Worm (Caenorhabditis elegans) whole organism, L4 larva: ENCODE measurements around the gene F58G1.8.
A peak's percentile ranks its signal among the peaks of the same experiment; 100 is the strongest.

Experiments used
- D1046.2 ChIP-seq: fragments of 200-800 bp; sonication (Bioruptor generic); IDR thresholded peaks from 2 replicates; pipeline ENCODE4 v1.3.6; 2022; ENCODE audit warnings: missing genetic modification characterization, missing compliant biosample characterization
- F26F4.8 ChIP-seq: fragments of 200-800 bp; sonication (Bioruptor generic); conservative IDR thresholded peaks from 2 replicates; pipeline ENCODE4 v1.3.6; 2022; ENCODE audit warnings: missing genetic modification characterization, missing compliant biosample characterization
- F49E8.2 ChIP-seq: sonication (generic microtip); optimal IDR thresholded peaks from 2 replicates; lab custom pipeline; 2016; ENCODE audit warnings: missing compliant biosample characterization, mild to moderate bottlenecking, missing genetic modification characterization, borderline replicate concordance
- Y48G9A.11 ChIP-seq: fragments of 200-800 bp; sonication (Bioruptor generic); IDR thresholded peaks from 2 replicates; pipeline ENCODE4 v1.3.6; 2022; ENCODE audit warnings: missing genetic modification reagents, missing genetic modification characterization, missing compliant biosample characterization
- ZK546.5 ChIP-seq, 2 experiments: sonication (generic microtip); optimal IDR thresholded peaks; 2 replicates each; lab custom pipeline; 2017; ENCODE audit warnings: missing biosample characterization in 2 of 2, missing genetic modification characterization in 2 of 2
- attf-4 ChIP-seq: sonication (generic microtip); optimal IDR thresholded peaks from 3 replicates; lab custom pipeline; 2017; ENCODE audit warnings: missing biosample characterization, missing genetic modification characterization
- ctbp-1 ChIP-seq: fragments of 200-800 bp; sonication (Bioruptor generic); IDR thresholded peaks from 2 replicates; pipeline ENCODE4 v1.3.6; 2022; ENCODE audit warnings: missing genetic modification reagents, missing genetic modification characterization, missing compliant biosample characterization
- daf-12 ChIP-seq: fragments of 150-350 bp; optimal IDR thresholded peaks from 2 replicates; lab custom pipeline; 2014; ENCODE audit warnings: missing biosample characterization, missing genetic modification reagents, missing genetic modification characterization
- daf-16 ChIP-seq, 3 experiments: sonication (generic microtip); optimal IDR thresholded peaks; 2 replicates each; lab custom pipeline; 2016 to 2017; ENCODE audit warnings: missing genetic modification characterization in 3 of 3, missing genetic modification reagents in 3 of 3, mild to moderate bottlenecking in 2 of 3, missing compliant biosample characterization in 2 of 3, missing biosample characterization in 1 of 3, moderate library complexity in 1 of 3
- daf-19 ChIP-seq: fragments of 200-800 bp; sonication (Bioruptor generic); conservative IDR thresholded peaks from 2 replicates; pipeline ENCODE4 v1.3.6; 2022; ENCODE audit warnings: missing genetic modification characterization, missing compliant biosample characterization
- daf-8 ChIP-seq: fragments of 200-800 bp; sonication (Bioruptor generic); IDR thresholded peaks from 2 replicates; pipeline ENCODE4 v1.3.6; 2022; ENCODE audit warnings: missing genetic modification characterization, missing compliant biosample characterization
- dmd-6 ChIP-seq: fragments of 200-800 bp; sonication (Bioruptor generic); IDR thresholded peaks from 2 replicates; pipeline ENCODE4 v1.3.6; 2022; ENCODE audit warnings: missing genetic modification reagents, missing genetic modification characterization, missing compliant biosample characterization
- dve-1 ChIP-seq: sonication (generic microtip); optimal IDR thresholded peaks from 2 replicates; lab custom pipeline; 2017; ENCODE audit warnings: antibody characterized with exemption, mild to moderate bottlenecking, missing genetic modification characterization, missing compliant biosample characterization; ENCODE audit not compliant: insufficient read depth
- gei-8 ChIP-seq: fragments of 200-800 bp; sonication (Bioruptor generic); optimal IDR thresholded peaks from 2 replicates; lab custom pipeline; 2018; ENCODE audit warnings: mild to moderate bottlenecking, missing genetic modification characterization, missing compliant biosample characterization
- hlh-11 ChIP-seq: fragments of 200-800 bp; sonication (Bioruptor generic); optimal IDR thresholded peaks from 2 replicates; lab custom pipeline; 2018; ENCODE audit warnings: mild to moderate bottlenecking, missing genetic modification characterization, missing compliant biosample characterization
- hmg-1.1 ChIP-seq: fragments of 200-800 bp; sonication (Bioruptor generic); IDR thresholded peaks from 2 replicates; pipeline ENCODE4 v1.3.6; 2022; ENCODE audit warnings: missing genetic modification reagents, missing genetic modification characterization, missing compliant biosample characterization
- lin-1 ChIP-seq: fragments of 200-800 bp; sonication (Bioruptor generic); IDR thresholded peaks from 2 replicates; pipeline ENCODE4 v1.3.6; 2022; ENCODE audit warnings: missing genetic modification reagents, missing genetic modification characterization, missing compliant biosample characterization
- lin-29 ChIP-seq: fragments of 200-800 bp; sonication (Bioruptor generic); IDR thresholded peaks from 2 replicates; pipeline ENCODE4 v1.3.6; 2022; ENCODE audit warnings: missing genetic modification reagents, missing genetic modification characterization, missing compliant biosample characterization
- lin-38 ChIP-seq: fragments of 200-800 bp; sonication (Bioruptor generic); IDR thresholded peaks from 2 replicates; pipeline ENCODE4 v1.3.6; 2022; ENCODE audit warnings: missing genetic modification reagents, missing genetic modification characterization, missing compliant biosample characterization
- lir-3 ChIP-seq: sonication (generic microtip); optimal IDR thresholded peaks from 2 replicates; lab custom pipeline; 2016; ENCODE audit warnings: mild to moderate bottlenecking, missing genetic modification characterization, missing compliant biosample characterization
- lsy-2 ChIP-seq, 2 experiments: fragments of 150-350 bp in 1 of 2; sonication (generic microtip) in 1 of 2; optimal IDR thresholded peaks; 2 replicates each; lab custom pipeline; 2014 to 2017; ENCODE audit warnings: missing biosample characterization in 2 of 2, missing genetic modification characterization in 2 of 2
- mdt-29 ChIP-seq: fragments of 200-800 bp; sonication (Bioruptor generic); IDR thresholded peaks from 2 replicates; pipeline ENCODE4 v1.3.6; 2022; ENCODE audit warnings: missing genetic modification reagents, missing genetic modification characterization, missing compliant biosample characterization
- mxl-3 ChIP-seq: fragments of 200-800 bp; sonication (Bioruptor generic); optimal IDR thresholded peaks from 2 replicates; lab custom pipeline; 2018; ENCODE audit warnings: mild to moderate bottlenecking, missing genetic modification characterization, missing compliant biosample characterization
- nhr-10 ChIP-seq: fragments of 150-350 bp; optimal IDR thresholded peaks from 2 replicates; lab custom pipeline; 2014; ENCODE audit warnings: missing biosample characterization, missing genetic modification characterization
- nhr-102 ChIP-seq: sonication (generic microtip); optimal IDR thresholded peaks from 2 replicates; lab custom pipeline; 2016; ENCODE audit warnings: mild to moderate bottlenecking, missing genetic modification characterization, moderate library complexity, missing compliant biosample characterization
- nhr-28 ChIP-seq: fragments of 150-350 bp; optimal IDR thresholded peaks from 2 replicates; lab custom pipeline; 2014; ENCODE audit warnings: missing biosample characterization, missing genetic modification characterization
- nhr-77 ChIP-seq: fragments of 150-350 bp; optimal IDR thresholded peaks from 2 replicates; lab custom pipeline; 2014; ENCODE audit warnings: missing biosample characterization, missing genetic modification characterization
- pha-4 ChIP-seq, 2 experiments: fragments of 150-350 bp in 1 of 2; fragments of 200-800 bp in 1 of 2; sonication (Bioruptor generic) in 1 of 2; IDR thresholded peaks in 1 of 2; optimal IDR thresholded peaks in 1 of 2; 2 replicates each; pipeline versions ENCODE4 v1.3.6 to Lab custom; 2014 to 2022; ENCODE audit warnings: missing genetic modification characterization in 2 of 2, missing genetic modification reagents in 2 of 2, missing biosample characterization in 1 of 2, missing compliant biosample characterization in 1 of 2
- php-3 ChIP-seq: fragments of 200-800 bp; sonication (Bioruptor generic); IDR thresholded peaks from 2 replicates; pipeline ENCODE4 v1.3.6; 2022; ENCODE audit warnings: missing genetic modification reagents, missing genetic modification characterization, missing compliant biosample characterization
- pqm-1 ChIP-seq: sonication (generic microtip); optimal IDR thresholded peaks from 2 replicates; lab custom pipeline; 2017; ENCODE audit warnings: missing biosample characterization, missing genetic modification characterization
- set-16 ChIP-seq: fragments of 200-800 bp; sonication (Bioruptor generic); IDR thresholded peaks from 2 replicates; pipeline ENCODE4 v1.3.6; 2022; ENCODE audit warnings: missing genetic modification reagents, missing genetic modification characterization, missing compliant biosample characterization
- snpc-1.2 ChIP-seq: fragments of 200-800 bp; sonication (Bioruptor generic); IDR thresholded peaks from 2 replicates; pipeline ENCODE4 v1.3.6; 2022; ENCODE audit warnings: missing genetic modification reagents, missing genetic modification characterization, missing compliant biosample characterization
- spr-3 ChIP-seq: fragments of 200-800 bp; sonication (Bioruptor generic); optimal IDR thresholded peaks from 2 replicates; lab custom pipeline; 2018; ENCODE audit warnings: mild to moderate bottlenecking, missing genetic modification characterization, missing compliant biosample characterization
- tag-97 ChIP-seq: fragments of 200-800 bp; sonication (Bioruptor generic); IDR thresholded peaks from 2 replicates; pipeline ENCODE4 v1.3.6; 2022; ENCODE audit warnings: missing genetic modification characterization, missing compliant biosample characterization
- tra-1 ChIP-seq: fragments of 200-800 bp; sonication (Bioruptor generic); IDR thresholded peaks from 2 replicates; pipeline ENCODE4 v1.3.6; 2022; ENCODE audit warnings: missing genetic modification reagents, missing genetic modification characterization, missing compliant biosample characterization
- unc-130 ChIP-seq: sonication (generic microtip); optimal IDR thresholded peaks from 2 replicates; lab custom pipeline; 2016; ENCODE audit warnings: missing genetic modification reagents, missing genetic modification characterization, missing compliant biosample characterization
- unc-39 ChIP-seq: sonication (generic microtip); optimal IDR thresholded peaks from 2 replicates; lab custom pipeline; 2017; ENCODE audit warnings: missing biosample characterization, missing genetic modification characterization
- unc-62 ChIP-seq, 3 experiments: fragments of 150-350 bp in 1 of 3; sonication (generic microtip); optimal IDR thresholded peaks in 2 of 3; peaks in 1 of 3; 1 replicate in 1 of 3; 2 replicates in 2 of 3; lab custom pipeline; 2014 to 2017; ENCODE audit warnings: missing biosample characterization in 3 of 3, missing genetic modification characterization in 3 of 3, missing genetic modification reagents in 3 of 3, missing genotype in 1 of 3
- zag-1 ChIP-seq: fragments of 150-350 bp; optimal IDR thresholded peaks from 2 replicates; lab custom pipeline; 2014; ENCODE audit warnings: missing biosample characterization, missing genetic modification characterization
- zfp-2 ChIP-seq: sonication (generic microtip); optimal IDR thresholded peaks from 2 replicates; lab custom pipeline; 2016; ENCODE audit warnings: mild to moderate bottlenecking, missing genetic modification characterization, missing compliant biosample characterization
- zip-11 ChIP-seq: fragments of 200-800 bp; sonication (Bioruptor generic); IDR thresholded peaks from 2 replicates; pipeline ENCODE4 v1.3.6; 2022; ENCODE audit warnings: missing genetic modification characterization, missing compliant biosample characterization
- zip-2 ChIP-seq: fragments of 150-350 bp; optimal IDR thresholded peaks from 2 replicates; lab custom pipeline; 2014; ENCODE audit warnings: missing biosample characterization, missing genetic modification characterization
- ztf-11 ChIP-seq: fragments of 150-350 bp; optimal IDR thresholded peaks from 2 replicates; lab custom pipeline; 2014; ENCODE audit warnings: missing biosample characterization, missing genetic modification characterization
- ztf-7 ChIP-seq: fragments of 150-350 bp; optimal IDR thresholded peaks from 2 replicates; lab custom pipeline; 2014; ENCODE audit warnings: missing biosample characterization, missing genetic modification characterization

Gene F58G1.8

DNA sequence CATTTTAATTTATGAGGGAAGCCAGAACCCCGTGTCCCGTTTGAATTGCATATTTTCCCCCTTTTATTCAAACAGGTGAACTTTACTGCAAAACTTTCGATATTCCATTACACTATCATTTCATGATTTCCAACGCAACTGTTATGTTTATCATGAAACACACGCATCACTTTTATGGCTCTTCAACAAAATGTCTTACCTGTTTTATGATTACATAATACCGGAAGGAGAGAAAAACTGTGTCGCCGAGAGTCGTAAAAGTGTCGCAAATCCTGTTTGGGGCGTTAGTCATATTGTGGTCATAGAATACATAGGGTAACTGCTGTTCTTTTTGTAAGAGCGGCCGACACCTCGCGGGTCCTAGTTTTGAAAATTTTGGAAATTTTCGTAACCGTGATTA lies 33.0 kb downstream of the F58G1.8 start:
- TF ChIP-seq spr-3 (GFP tag; lab: Kevin White, UChicago) = no peak
- no peak for TF ChIP-seq gei-8 (GFP tag; lab: Kevin White, UChicago)
- peak; percentile 74 for TF ChIP-seq nhr-28
- TF ChIP-seq D1046.2 (GFP tag; lab: Robert Waterston, UW) = no peak
- TF ChIP-seq daf-16 (GFP tag; optimal IDR thresholded peaks at IDR 0.05; lab: Kevin White, UChicago) = no peak
- TF ChIP-seq daf-16 (tag; optimal IDR thresholded peaks at IDR 0.05; lab: Kevin White, UChicago) = peak; percentile 88
- TF ChIP-seq attf-4 (tag; lab: Kevin White, UChicago) = no peak
- TF ChIP-seq nhr-102 (tag; lab: Kevin White, UChicago) = peak; percentile 56
- TF ChIP-seq mdt-29 (GFP tag; lab: Robert Waterston, UW) = no peak
- peak; percentile 27 for TF ChIP-seq hlh-11 (tag; lab: Kevin White, UChicago)
- peak; percentile 74 for TF ChIP-seq pqm-1 (tag; lab: Kevin White, UChicago)
- TF ChIP-seq ztf-7 (tag; lab: Kevin White, UChicago) = no peak
- TF ChIP-seq php-3 (GFP tag; lab: Robert Waterston, UW) = peak; percentile 88
- no peak for TF ChIP-seq daf-19 (GFP tag; lab: Robert Waterston, UW)
- no peak for TF ChIP-seq set-16 (GFP tag; lab: Robert Waterston, UW)
- TF ChIP-seq dmd-6 (GFP tag; lab: Robert Waterston, UW) = peak; percentile 26; the same call in 1 of the 2 replicates

DNA sequence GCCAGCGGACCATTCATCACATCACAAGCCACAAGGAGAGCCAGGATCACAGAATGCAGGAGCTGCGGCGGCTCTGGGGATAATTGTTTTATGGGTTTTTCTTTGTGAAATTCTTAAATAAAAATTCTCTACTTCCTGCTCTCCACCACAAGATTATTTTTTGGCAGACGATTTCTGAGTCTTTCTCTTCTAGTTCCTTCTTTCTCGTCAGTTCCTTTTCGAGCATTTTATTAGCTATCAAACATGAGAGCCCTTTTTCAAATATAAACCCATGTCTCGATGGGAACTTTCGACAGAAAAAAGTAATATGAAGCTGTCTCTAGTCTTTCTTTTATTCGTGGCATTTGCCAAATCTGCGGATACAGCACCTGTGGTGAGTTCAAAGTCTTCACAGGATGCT lies 37.0 kb downstream of the F58G1.8 start, which contains the start of gene F35C5.3:
TSS of gene F35C5.3 (plus strand) at position 301 of the 400 bp plus-strand sequence.
- TF ChIP-seq lir-3 (tag; lab: Kevin White, UChicago) (no peak), ztf-7 (tag; lab: Kevin White, UChicago) (no peak), pha-4 (GFP tag; IDR thresholded peaks at IDR 0.05; lab: Robert Waterston, UW) (no peak), pha-4 (tag; optimal IDR thresholded peaks at IDR 0.05; lab: Kevin White, UChicago) (no peak), ztf-11 (tag; lab: Kevin White, UChicago) (no peak), zfp-2 (tag; lab: Kevin White, UChicago) (no peak), mxl-3 (GFP tag; lab: Kevin White, UChicago) (no peak), unc-62 (GFP tag; optimal IDR thresholded peaks at IDR 0.05 in 1 of 2; lab: Kevin White, UChicago) (no peak), unc-62 (tag; optimal IDR thresholded peaks at IDR 0.05; lab: Kevin White, UChicago) (no peak), snpc-1.2 (GFP tag; lab: Robert Waterston, UW) (no peak), daf-8 (GFP tag; lab: Robert Waterston, UW) (no peak)

DNA sequence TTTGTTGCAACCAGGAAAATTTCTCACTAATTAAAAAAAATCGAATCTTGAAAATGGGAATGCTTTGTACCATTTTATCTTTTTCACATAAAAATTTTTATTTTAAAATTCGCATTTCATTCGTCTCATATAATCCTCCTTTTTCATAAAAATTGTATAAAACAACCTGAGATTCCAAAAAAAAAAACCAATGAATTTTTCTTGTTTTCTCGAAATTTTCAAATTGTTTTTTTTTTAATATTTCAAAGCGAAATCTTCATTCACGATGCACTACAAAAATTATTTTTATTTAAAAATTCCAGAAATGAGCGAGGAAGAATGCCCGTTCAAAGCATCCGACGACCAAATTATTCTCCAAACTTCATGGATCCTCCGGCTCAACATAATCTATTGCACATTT lies 40.5 kb downstream of the F58G1.8 start, which contains the start of gene sra-14:
TSS of gene sra-14 (plus strand) at position 301 of the 400 bp plus-strand sequence.
- TF ChIP-seq lin-1 (GFP tag; lab: Robert Waterston, UW) (no peak), hmg-1.1 (no peak), ZK546.5 (tag; optimal IDR thresholded peaks at IDR 0.05; lab: Kevin White, UChicago) (no peak), F26F4.8 (no peak), daf-12 (tag; lab: Kevin White, UChicago) (no peak), ztf-11 (tag; lab: Kevin White, UChicago) (no peak)

DNA sequence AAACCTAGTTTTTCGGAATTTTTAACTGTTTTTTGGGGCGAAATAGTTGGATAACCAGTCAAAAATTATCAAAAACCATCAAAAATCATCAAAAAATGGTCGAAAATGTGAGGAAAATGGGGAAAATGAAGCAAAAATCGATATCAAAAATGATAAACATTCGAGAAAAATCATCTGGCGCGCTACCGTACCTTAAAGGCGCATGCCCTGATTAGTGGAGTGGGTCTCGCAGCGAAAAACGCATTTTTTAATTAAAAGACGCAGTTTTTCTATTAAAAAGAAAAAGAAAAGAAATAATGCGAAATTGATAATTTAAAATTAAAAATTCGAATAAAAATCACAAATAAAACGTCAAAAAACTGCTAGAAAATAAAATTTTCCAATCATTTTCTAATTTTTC lies 45.0 kb downstream of the F58G1.8 start, which contains the start of gene F35C5.1:
TSS of gene F35C5.1 (plus strand) at position 399 of the 400 bp plus-strand sequence.
- TF ChIP-seq zip-11 (GFP tag; lab: Robert Waterston, UW) = no peak
- TF ChIP-seq daf-8 (GFP tag; lab: Robert Waterston, UW) = no peak
- no peak for TF ChIP-seq lin-29
- TF ChIP-seq lin-38 (GFP tag; lab: Robert Waterston, UW) = peak; percentile 39
- no peak for TF ChIP-seq tra-1 (GFP tag; lab: Robert Waterston, UW)
- TF ChIP-seq zag-1 (tag; lab: Kevin White, UChicago) = no peak
- TF ChIP-seq nhr-77 (tag; lab: Kevin White, UChicago) = no peak
- peak; percentile 47 for TF ChIP-seq F49E8.2 (tag; lab: Kevin White, UChicago)
- TF ChIP-seq ctbp-1 = no peak
- no peak for TF ChIP-seq zip-2
- peak in 1 of 2 experiments; percentile 34 for TF ChIP-seq lsy-2 (tag; optimal IDR thresholded peaks at IDR 0.05; lab: Kevin White, UChicago)
- no peak for TF ChIP-seq dve-1
- TF ChIP-seq daf-19 (GFP tag; lab: Robert Waterston, UW) = no peak
- TF ChIP-seq nhr-10 = no peak
- TF ChIP-seq unc-130 (GFP tag; lab: Kevin White, UChicago) = peak; percentile 12
- no peak for TF ChIP-seq unc-39
- no peak for TF ChIP-seq attf-4 (tag; lab: Kevin White, UChicago)
- no peak for TF ChIP-seq tag-97 (GFP tag; lab: Robert Waterston, UW)
- peak; percentile 63 for TF ChIP-seq Y48G9A.11
